Fruit fly (Drosophila melanogaster): ENCODE measurements around the gene CG4213.
A peak's percentile ranks its signal among the peaks of the same experiment; 100 is the strongest.

CG4213 gene

dm6 chr2L:429680-430484 is 27.9 kb upstream of the CG4213 start (continued):
- TF ChIP-seq Hsf (GFP tag; optimal IDR thresholded peaks at IDR 0.05) (peak; percentile 64), Awh (GFP tag; IDR thresholded peaks at IDR 0.05) (0 out of 2 replicates have a peak, but pooled peaks have one; percentile 27), CG4730 (GFP tag; IDR thresholded peaks at IDR 0.05) (peak; percentile 35; the same call in 1 of the 2 replicates), CG6272 (GFP tag; IDR thresholded peaks at IDR 0.05) (0 out of 2 replicates have a peak, but pooled peaks have one; percentile 49), CG15269 (tag; optimal IDR thresholded peaks at IDR 0.05) (no peak), pzg (GFP tag; optimal IDR thresholded peaks at IDR 0.05) (no peak), Nf-YA (GFP tag; IDR thresholded peaks at IDR 0.05) (0 out of 2 replicates have a peak, but pooled peaks have one; percentile 47), CTCF (GFP tag; optimal IDR thresholded peaks at IDR 0.05) (no peak), fd102C (GFP tag; optimal IDR thresholded peaks at IDR 0.05) (no peak), onecut (GFP tag; IDR thresholded peaks at IDR 0.05) (0 out of 2 replicates have a peak, but pooled peaks have one; percentile 6), HHEX (GFP tag; optimal IDR thresholded peaks at IDR 0.05) (peak; percentile 44), lmd (GFP tag; IDR thresholded peaks at IDR 0.05) (peak; percentile 43; the same call in 1 of the 2 replicates), CG3281 (GFP tag; optimal IDR thresholded peaks at IDR 0.05) (peak; percentile 47), amos (GFP tag; IDR thresholded peaks at IDR 0.05; ENCODE audit: partially characterized antibody) (no peak), CG11093 (GFP tag; IDR thresholded peaks at IDR 0.05) (0 out of 3 replicates have a peak, but pooled peaks have one; percentile 42), CG3163 (GFP tag; optimal IDR thresholded peaks at IDR 0.05) (no peak), maf-S (GFP tag; optimal IDR thresholded peaks at IDR 0.05) (no peak), abd-A (tag; optimal IDR thresholded peaks at IDR 0.05) (no peak), nmo (GFP tag; optimal IDR thresholded peaks at IDR 0.05) (peak; percentile 49), CG4707 (GFP tag; optimal IDR thresholded peaks at IDR 0.05) (no peak), sisA (GFP tag; IDR thresholded peaks at IDR 0.05) (peak; percentile 47), h (optimal IDR thresholded peaks at IDR 0.05) (no peak), Hr39 (optimal IDR thresholded peaks at IDR 0.05) (no peak), wor (GFP tag; IDR thresholded peaks at IDR 0.05) (no peak), Sox100B (GFP tag; optimal IDR thresholded peaks at IDR 0.05) (no peak), gt (GFP tag; IDR thresholded peaks at IDR 0.05) (0 out of 2 replicates have a peak, but pooled peaks have one; percentile 23), chm (GFP tag; IDR thresholded peaks at IDR 0.05) (peak; percentile 58; the same call in 1 of the 2 replicates), Mrtf (GFP tag; IDR thresholded peaks at IDR 0.05) (peak; percentile 35; the same call in 1 of the 3 replicates), CG2712 (tag; optimal IDR thresholded peaks at IDR 0.05) (peak; percentile 80), CG4424 (GFP tag; optimal IDR thresholded peaks at IDR 0.05) (peak; percentile 38), CG7556 (GFP tag; optimal IDR thresholded peaks at IDR 0.05) (peak; percentile 29), CG17361 (GFP tag; IDR thresholded peaks at IDR 0.05) (peak; percentile 64), CG13894 (tag; optimal IDR thresholded peaks at IDR 0.05) (peak; percentile 41), dpn (GFP tag; optimal IDR thresholded peaks at IDR 0.05) (peak; percentile 23 to 50), NfI (GFP tag; optimal IDR thresholded peaks at IDR 0.05) (peak; percentile 28), caup (GFP tag; optimal IDR thresholded peaks at IDR 0.05; ENCODE audit: severe bottlenecking) (no peak), repo (GFP tag; optimal IDR thresholded peaks at IDR 0.05) (no peak), pb (GFP tag; optimal IDR thresholded peaks at IDR 0.05) (peak; percentile 33), cato (GFP tag; optimal IDR thresholded peaks at IDR 0.05; ENCODE audit: borderline replicate concordance) (no peak), crp (GFP tag; optimal IDR thresholded peaks at IDR 0.05) (no peak), ken (GFP tag; IDR thresholded peaks at IDR 0.05) (peak; percentile 59; the same call in 1 of the 3 replicates), CG16779 (GFP tag; IDR thresholded peaks at IDR 0.05) (no peak), CG17359 (tag; optimal IDR thresholded peaks at IDR 0.05) (peak; percentile 7), ci (GFP tag; IDR thresholded peaks at IDR 0.05) (peak; percentile 49; the same call in 1 of the 3 replicates), CG31441 (GFP tag; IDR thresholded peaks at IDR 0.05) (peak; percentile 55; the same call in 1 of the 2 replicates), croc (GFP tag; conservative IDR thresholded peaks at IDR 0.05) (peak; percentile 33; the same call in 1 of the 3 replicates), zfh1 (GFP tag; IDR thresholded peaks at IDR 0.05) (peak; percentile 62; the same call in 1 of the 3 replicates), schlank (tag; optimal IDR thresholded peaks at IDR 0.05) (no peak), phol (tag; optimal IDR thresholded peaks at IDR 0.05) (peak; percentile 48)

Measured in whole organism, embryonic.